Fruit fly (Drosophila melanogaster): Measurements from ENCODE around the gene CG43673.
A peak's percentile ranks its signal among the peaks of the same experiment; 100 is the strongest.
"Not testable (repeated sequence)": the region's sequence is repeated elsewhere in the genome, so short reads cannot be mapped to it uniquely, and the experiment has no call there.

CG43673 gene

dm6 chrX:15799085-15799557 is 20.2 kb downstream of the CG43673 start, which contains the start of the genes sordd2 and CG15602 (continued):
- TF ChIP-seq amos (GFP tag; IDR thresholded peaks at IDR 0.05; ENCODE audit: partially characterized antibody) (peak; percentile 63), Rfx (GFP tag; IDR thresholded peaks at IDR 0.05) (peak; percentile 31; the same call in 1 of the 2 replicates), sna (GFP tag; IDR thresholded peaks at IDR 0.05; ENCODE audit: partially characterized antibody) (peak; percentile 67), Hr78 (GFP tag; optimal IDR thresholded peaks at IDR 0.05) (peak in 1 of 2 experiments; percentile 66), knrl (GFP tag; IDR thresholded peaks at IDR 0.05; ENCODE audit: partially characterized antibody) (peak; percentile 81), Dref (GFP tag; IDR thresholded peaks at IDR 0.05) (peak; percentile 71), klu (GFP tag; IDR thresholded peaks at IDR 0.05) (peak; percentile 18; the same call in 1 of the 2 replicates), CG14860 (GFP tag; IDR thresholded peaks at IDR 0.05; ENCODE audit: partially characterized antibody) (peak; percentile 56), pan (GFP tag; optimal IDR thresholded peaks at IDR 0.05 in 1 of 2, IDR thresholded peaks at IDR 0.05 in 1 of 2) (peak in 1 of 2 experiments; percentile 24), hb (GFP tag; IDR thresholded peaks at IDR 0.05; ENCODE audit: partially characterized antibody) (peak; percentile 76), ssp (GFP tag; IDR thresholded peaks at IDR 0.05) (peak; percentile 95), prd (GFP tag; IDR thresholded peaks at IDR 0.05) (peak; percentile 31; the same call in 1 of the 3 replicates), Med (GFP tag) (peak; percentile 15), CG34224 (GFP tag; IDR thresholded peaks at IDR 0.05; ENCODE audit: partially characterized antibody) (peak; percentile 60; the same call in 2 of the 3 replicates), CG32532 (GFP tag; IDR thresholded peaks at IDR 0.05) (peak; percentile 17; the same call in 1 of the 2 replicates), nerfin-2 (GFP tag; IDR thresholded peaks at IDR 0.05; ENCODE audit: partially characterized antibody) (peak; percentile 40; the same call in 1 of the 2 replicates)
- not testable (repeated sequence) for TF ChIP-seq pan, prd (optimal IDR thresholded peaks at IDR 0.05)

- TF ChIP-seq cwo (GFP tag; optimal IDR thresholded peaks at IDR 0.05) = no peak
- no peak for TF ChIP-seq sim (GFP tag; IDR thresholded peaks at IDR 0.05)
- TF ChIP-seq Hmr (GFP tag; optimal IDR thresholded peaks at IDR 0.05) = peak; percentile 58
- no peak for TF ChIP-seq Dip3 (GFP tag; optimal IDR thresholded peaks at IDR 0.05)
- peak; percentile 70; the same call in 2 of the 3 replicates for TF ChIP-seq hb (GFP tag; IDR thresholded peaks at IDR 0.05; ENCODE audit: partially characterized antibody)
- no peak for TF ChIP-seq CG9215 (GFP tag; IDR thresholded peaks at IDR 0.05)
- no peak for TF ChIP-seq CG13624 (GFP tag; optimal IDR thresholded peaks at IDR 0.05)
- TF ChIP-seq sr (GFP tag; IDR thresholded peaks at IDR 0.05) = no peak
- TF ChIP-seq sna (GFP tag; IDR thresholded peaks at IDR 0.05; ENCODE audit: partially characterized antibody) = peak; percentile 31; the same call in 1 of the 2 replicates
- peak; percentile 20 for TF ChIP-seq CG12659 (GFP tag; optimal IDR thresholded peaks at IDR 0.05)
- TF ChIP-seq CG2889 (GFP tag; IDR thresholded peaks at IDR 0.05) = no peak
- no peak for TF ChIP-seq CG10147 (GFP tag; optimal IDR thresholded peaks at IDR 0.05)
- no peak for TF ChIP-seq CG2199 (GFP tag; IDR thresholded peaks at IDR 0.05)
- TF ChIP-seq NC2α (GFP tag; optimal IDR thresholded peaks at IDR 0.05) = no peak
- no peak for TF ChIP-seq Neu2 (GFP tag; optimal IDR thresholded peaks at IDR 0.05; ENCODE audit: borderline replicate concordance)
- peak; percentile 7 for TF ChIP-seq Fer3 (tag; optimal IDR thresholded peaks at IDR 0.05)
- TF ChIP-seq CrebB (tag; optimal IDR thresholded peaks at IDR 0.05) = no peak
- TF ChIP-seq Tbp (GFP tag; optimal IDR thresholded peaks at IDR 0.05) = no peak
- TF ChIP-seq org-1 (GFP tag; optimal IDR thresholded peaks at IDR 0.05) = no peak
- TF ChIP-seq NC2β (GFP tag; optimal IDR thresholded peaks at IDR 0.05) = no peak
- TF ChIP-seq CG3847 (GFP tag; IDR thresholded peaks at IDR 0.05) = no peak
- no peak for TF ChIP-seq br (optimal IDR thresholded peaks at IDR 0.05)
- no peak for TF ChIP-seq ab (GFP tag; optimal IDR thresholded peaks at IDR 0.05)
- TF ChIP-seq CG14441 (GFP tag; IDR thresholded peaks at IDR 0.05) = no peak
- TF ChIP-seq inv (GFP tag; IDR thresholded peaks at IDR 0.05; ENCODE audit: partially characterized antibody) = peak; percentile 70
- no peak for TF ChIP-seq CG14014 (GFP tag; IDR thresholded peaks at IDR 0.05)
- TF ChIP-seq Awh (GFP tag; IDR thresholded peaks at IDR 0.05) = no peak
- no peak for TF ChIP-seq Doc2 (GFP tag; IDR thresholded peaks at IDR 0.05)
- TF ChIP-seq odd (GFP tag; optimal IDR thresholded peaks at IDR 0.05) = no peak
- TF ChIP-seq Dref (GFP tag; IDR thresholded peaks at IDR 0.05) = peak; percentile 81
- peak; percentile 5 for TF ChIP-seq CG10209 (GFP tag; optimal IDR thresholded peaks at IDR 0.05)
- TF ChIP-seq kay (GFP tag; optimal IDR thresholded peaks at IDR 0.05) = no peak
- peak; percentile 3 for TF ChIP-seq CG8924 (tag; optimal IDR thresholded peaks at IDR 0.05)
Measured at dm6 chrX:15802880-15803650, 24.1 kb downstream of the CG43673 start.
